Worm (Caenorhabditis elegans): ENCODE measurements around the gene C28D4.8.
A peak's percentile ranks its signal among the peaks of the same experiment; 100 is the strongest.

DNA sequence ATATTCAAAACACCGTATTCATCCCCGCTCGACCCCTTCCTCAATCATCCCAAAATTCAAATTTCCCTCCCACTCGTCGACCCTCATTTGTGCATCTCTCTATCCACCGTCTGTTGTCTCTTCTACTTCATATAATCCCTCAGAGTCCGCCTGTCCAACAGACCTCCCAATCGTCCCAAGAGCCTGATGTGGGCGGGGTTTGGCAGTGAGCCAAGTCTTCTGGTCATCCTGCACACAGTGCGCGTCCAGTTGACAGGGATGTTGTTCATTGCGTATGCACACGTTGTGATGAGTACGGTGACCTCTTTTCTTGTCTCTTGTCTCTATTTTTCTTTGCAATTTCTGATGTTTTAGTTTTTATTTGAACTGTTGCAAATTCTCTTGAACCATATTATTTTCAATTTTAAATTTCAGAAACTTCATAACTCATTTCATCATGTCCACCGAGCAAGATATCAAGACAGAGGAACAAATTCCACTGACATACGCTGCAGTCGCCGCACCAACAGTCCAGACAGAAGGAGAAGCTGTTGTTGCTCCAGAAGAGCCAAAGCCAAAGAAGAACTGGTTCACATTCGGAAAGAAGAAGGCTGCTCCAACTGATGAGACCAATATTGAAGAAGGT lies 24.0 kb upstream of the C28D4.8 start, which contains the start of gene cav-1:
- no peak for TF ChIP-seq nhr-12 (tag; optimal IDR thresholded peaks at IDR 0.05)
- no peak for TF ChIP-seq fkh-10 (GFP tag; optimal IDR thresholded peaks at IDR 0.05)
- TF ChIP-seq ztf-11 (tag; optimal IDR thresholded peaks at IDR 0.05): peak in 1 of 2 experiments; percentile 55
- TF ChIP-seq nhr-76 (tag; optimal IDR thresholded peaks at IDR 0.05): no peak
